Worm (Caenorhabditis elegans) whole organism, young adult: Measurements from ENCODE around the gene arrd-10.

Experiments
- B0019.2 ChIP-seq: fragments of 200-800 bp; sonication (Bioruptor generic); conservative IDR thresholded peaks from 2 replicates; pipeline ENCODE4 v1.3.6; 2022; ENCODE audit warnings: missing genetic modification reagents, missing genetic modification characterization, missing compliant biosample characterization
- C06A6.2 ChIP-seq: fragments of 200-800 bp; sonication (Bioruptor generic); conservative IDR thresholded peaks from 2 replicates; pipeline ENCODE4 v1.3.6; 2022; ENCODE audit warnings: missing genetic modification characterization, missing compliant biosample characterization
- D2030.7 ChIP-seq: fragments of 200-800 bp; sonication (Bioruptor generic); IDR thresholded peaks from 2 replicates; pipeline ENCODE4 v1.3.6; 2022; ENCODE audit warnings: missing genetic modification reagents, missing genetic modification characterization, missing compliant biosample characterization
- F49E8.2 ChIP-seq: sonication (generic microtip); optimal IDR thresholded peaks from 3 replicates; lab custom pipeline; 2017; ENCODE audit warnings: missing genetic modification characterization, mild to moderate bottlenecking, missing compliant biosample characterization, antibody characterized with exemption, moderate library complexity; ENCODE audit not compliant: insufficient read depth
- F52B5.7 ChIP-seq: sonication (generic microtip); optimal IDR thresholded peaks from 2 replicates; lab custom pipeline; 2016; ENCODE audit warnings: mild to moderate bottlenecking, missing genetic modification characterization, missing compliant biosample characterization
- F55B11.4 ChIP-seq: sonication (generic microtip); optimal IDR thresholded peaks from 2 replicates; lab custom pipeline; 2016; ENCODE audit warnings: missing compliant biosample characterization, missing genetic modification characterization, borderline replicate concordance; ENCODE audit not compliant: insufficient read depth
- K11D2.4 ChIP-seq: fragments of 200-800 bp; sonication (Bioruptor generic); IDR thresholded peaks from 2 replicates; pipeline ENCODE4 v1.3.6; 2022; ENCODE audit warnings: missing genetic modification reagents, missing genetic modification characterization, missing compliant biosample characterization
- K12H6.12 ChIP-seq: fragments of 200-800 bp; sonication (Bioruptor generic); optimal IDR thresholded peaks from 2 replicates; lab custom pipeline; 2018; ENCODE audit warnings: mild to moderate bottlenecking, missing genetic modification characterization, missing compliant biosample characterization
- akir-1 ChIP-seq: fragments of 200-800 bp; sonication (Bioruptor generic); optimal IDR thresholded peaks from 2 replicates; lab custom pipeline; 2018; ENCODE audit warnings: mild to moderate bottlenecking, missing genetic modification characterization, moderate library complexity, missing compliant biosample characterization
- atf-7 ChIP-seq: sonication (generic microtip); optimal IDR thresholded peaks from 2 replicates; lab custom pipeline; 2017; ENCODE audit warnings: mild to moderate bottlenecking, missing genetic modification characterization, missing compliant biosample characterization
- athp-1 ChIP-seq: sonication (generic microtip); optimal IDR thresholded peaks from 2 replicates; lab custom pipeline; 2017; ENCODE audit warnings: mild to moderate bottlenecking, missing genetic modification characterization, missing compliant biosample characterization
- attf-3 ChIP-seq: fragments of 200-800 bp; sonication (Bioruptor generic); conservative IDR thresholded peaks from 2 replicates; pipeline ENCODE4 v1.3.6; 2022; ENCODE audit warnings: missing genetic modification reagents, missing genetic modification characterization, missing compliant biosample characterization
- cebp-1 ChIP-seq, 2 experiments: fragments of 200-800 bp in 1 of 2; sonication (Bioruptor generic) in 1 of 2; sonication (generic microtip) in 1 of 2; IDR thresholded peaks in 1 of 2; optimal IDR thresholded peaks in 1 of 2; 2 replicates each; pipeline versions ENCODE4 v1.3.6 to Lab custom; 2017 to 2022; ENCODE audit warnings: missing compliant biosample characterization in 2 of 2, missing genetic modification characterization in 2 of 2, mild to moderate bottlenecking in 1 of 2, missing genetic modification reagents in 1 of 2, moderate library complexity in 1 of 2
- ceh-58 ChIP-seq: fragments of 200-800 bp; sonication (Bioruptor generic); IDR thresholded peaks from 2 replicates; pipeline ENCODE4 v1.3.6; 2022; ENCODE audit warnings: missing genetic modification characterization, missing compliant biosample characterization
- ceh-79 ChIP-seq: sonication (generic microtip); optimal IDR thresholded peaks from 2 replicates; lab custom pipeline; 2017; ENCODE audit warnings: mild to moderate bottlenecking, missing genetic modification characterization, missing compliant biosample characterization
- ceh-91 ChIP-seq: fragments of 200-800 bp; sonication (Bioruptor generic); IDR thresholded peaks from 2 replicates; pipeline ENCODE4 v1.3.6; 2022; ENCODE audit warnings: missing genetic modification reagents, missing genetic modification characterization, missing compliant biosample characterization
- dpff-1 ChIP-seq: sonication (generic microtip); optimal IDR thresholded peaks from 2 replicates; lab custom pipeline; 2017; ENCODE audit warnings: mild to moderate bottlenecking, missing genetic modification characterization, missing compliant biosample characterization
- egl-18 ChIP-seq: fragments of 200-800 bp; sonication (Bioruptor generic); IDR thresholded peaks from 2 replicates; pipeline ENCODE4 v1.3.6; 2022; ENCODE audit warnings: missing genetic modification reagents, missing genetic modification characterization, missing compliant biosample characterization
- egrh-3 ChIP-seq: fragments of 200-800 bp; sonication (Bioruptor generic); IDR thresholded peaks from 2 replicates; pipeline ENCODE4 v1.3.6; 2022; ENCODE audit warnings: missing genetic modification reagents, missing genetic modification characterization, missing compliant biosample characterization
- ets-4 ChIP-seq: fragments of 200-800 bp; sonication (Bioruptor generic); optimal IDR thresholded peaks from 2 replicates; lab custom pipeline; 2018; ENCODE audit warnings: mild to moderate bottlenecking, missing genetic modification characterization, missing compliant biosample characterization
- fkh-3 ChIP-seq: sonication (generic microtip); optimal IDR thresholded peaks from 2 replicates; lab custom pipeline; 2016; ENCODE audit warnings: mild to moderate bottlenecking, missing genetic modification characterization, missing compliant biosample characterization
- hlh-26 ChIP-seq: fragments of 200-800 bp; sonication (Bioruptor generic); conservative IDR thresholded peaks from 2 replicates; pipeline ENCODE4 v1.3.6; 2022; ENCODE audit warnings: missing genetic modification reagents, missing genetic modification characterization, missing compliant biosample characterization
- hmg-1.2 ChIP-seq: fragments of 200-800 bp; sonication (Bioruptor generic); IDR thresholded peaks from 2 replicates; pipeline ENCODE4 v1.3.6; 2022; ENCODE audit warnings: missing genetic modification reagents, missing genetic modification characterization, missing compliant biosample characterization
- hrde-1 ChIP-seq: sonication (generic microtip); optimal IDR thresholded peaks from 2 replicates; lab custom pipeline; 2016; ENCODE audit warnings: missing genetic modification characterization, mild to moderate bottlenecking, missing compliant biosample characterization, moderate library complexity, missing genotype, missing genetic modification reagents, borderline replicate concordance
- lin-26 ChIP-seq: fragments of 200-800 bp; sonication (Bioruptor generic); IDR thresholded peaks from 2 replicates; pipeline ENCODE4 v1.3.6; 2022; ENCODE audit warnings: missing genetic modification reagents, missing genetic modification characterization, missing compliant biosample characterization
- lin-35 ChIP-seq, 3 experiments: fragments of 150-350 bp in 2 of 3; sonication (generic microtip) in 1 of 3; optimal IDR thresholded peaks; 2 replicates each; lab custom pipeline; 2014 to 2018; ENCODE audit warnings: missing biosample characterization in 3 of 3, missing genetic modification characterization in 3 of 3, missing genetic modification reagents in 3 of 3
- madf-3 ChIP-seq: fragments of 200-800 bp; sonication (Bioruptor generic); IDR thresholded peaks from 2 replicates; pipeline ENCODE4 v1.3.6; 2022; ENCODE audit warnings: missing genetic modification reagents, missing genetic modification characterization, missing compliant biosample characterization
- madf-6 ChIP-seq: fragments of 200-800 bp; sonication (Bioruptor generic); IDR thresholded peaks from 2 replicates; pipeline ENCODE4 v1.3.6; 2022; ENCODE audit warnings: missing genetic modification reagents, missing genetic modification characterization, missing compliant biosample characterization
- mcd-1 ChIP-seq: fragments of 200-800 bp; sonication (Bioruptor generic); IDR thresholded peaks from 2 replicates; pipeline ENCODE4 v1.3.6; 2022; ENCODE audit warnings: missing genetic modification reagents, missing genetic modification characterization, missing compliant biosample characterization
- mes-4 ChIP-seq: sonication (generic microtip); optimal IDR thresholded peaks from 2 replicates; lab custom pipeline; 2016; ENCODE audit warnings: missing genotype, missing genetic modification characterization, missing compliant biosample characterization
- mxl-1 ChIP-seq: sonication (generic microtip); optimal IDR thresholded peaks from 2 replicates; lab custom pipeline; 2016; ENCODE audit warnings: missing genetic modification characterization, missing compliant biosample characterization
- nfya-1 ChIP-seq: sonication (generic microtip); optimal IDR thresholded peaks from 2 replicates; lab custom pipeline; 2017; ENCODE audit warnings: antibody characterized with exemption, missing compliant biosample characterization, missing genetic modification characterization, borderline replicate concordance; ENCODE audit not compliant: insufficient read depth
- nhr-179 ChIP-seq: sonication (generic microtip); optimal IDR thresholded peaks from 2 replicates; lab custom pipeline; 2016; ENCODE audit warnings: mild to moderate bottlenecking, missing genetic modification characterization, missing compliant biosample characterization
- nhr-27 ChIP-seq: fragments of 200-800 bp; sonication (Bioruptor generic); optimal IDR thresholded peaks from 2 replicates; lab custom pipeline; 2018; ENCODE audit warnings: mild to moderate bottlenecking, missing genetic modification characterization, moderate library complexity, missing compliant biosample characterization
- nhr-80 ChIP-seq: sonication (generic microtip); optimal IDR thresholded peaks from 2 replicates; lab custom pipeline; 2016; ENCODE audit warnings: missing genetic modification characterization, missing compliant biosample characterization
- nhr-90 ChIP-seq: sonication (generic microtip); optimal IDR thresholded peaks from 2 replicates; lab custom pipeline; 2016; ENCODE audit warnings: missing genotype, mild to moderate bottlenecking, missing genetic modification characterization, missing compliant biosample characterization
- pha-4 ChIP-seq: fragments of 150-350 bp; sonication (generic microtip); optimal IDR thresholded peaks from 2 replicates; lab custom pipeline; 2014; ENCODE audit warnings: missing biosample characterization, missing genetic modification reagents, missing genetic modification characterization
- repo-1 ChIP-seq: sonication (generic microtip); optimal IDR thresholded peaks from 2 replicates; lab custom pipeline; 2017; ENCODE audit warnings: mild to moderate bottlenecking, missing genetic modification characterization, missing compliant biosample characterization
- sea-2 ChIP-seq: fragments of 200-800 bp; sonication (Bioruptor generic); IDR thresholded peaks from 2 replicates; pipeline ENCODE4 v1.3.6; 2022; ENCODE audit warnings: missing genetic modification characterization, missing compliant biosample characterization
- snpc-1.1 ChIP-seq: sonication (generic microtip); optimal IDR thresholded peaks from 2 replicates; lab custom pipeline; 2017; ENCODE audit warnings: missing genetic modification characterization, mild to moderate bottlenecking, missing compliant biosample characterization, antibody characterized with exemption, moderate library complexity, missing genotype, missing genetic modification reagents; ENCODE audit not compliant: insufficient read depth
- snpc-1.3 ChIP-seq: sonication (generic microtip); optimal IDR thresholded peaks from 2 replicates; lab custom pipeline; 2017; ENCODE audit warnings: missing genetic modification characterization, mild to moderate bottlenecking, missing compliant biosample characterization, antibody characterized with exemption, moderate library complexity, missing genotype, missing genetic modification reagents; ENCODE audit not compliant: insufficient read depth
- tbp1 ChIP-seq: fragments of 200-800 bp; sonication (Bioruptor generic); optimal IDR thresholded peaks from 2 replicates; lab custom pipeline; 2018; ENCODE audit warnings: mild to moderate bottlenecking, missing genetic modification characterization, missing compliant biosample characterization
- tbx-9 ChIP-seq: sonication (generic microtip); optimal IDR thresholded peaks from 2 replicates; lab custom pipeline; 2016; ENCODE audit warnings: borderline replicate concordance, missing genetic modification characterization, inconsistent platforms, missing compliant biosample characterization
- zfh-2 ChIP-seq: fragments of 200-800 bp; sonication (Bioruptor generic); conservative IDR thresholded peaks from 2 replicates; pipeline ENCODE4 v1.3.6; 2022; ENCODE audit warnings: missing genetic modification reagents, missing genetic modification characterization, missing compliant biosample characterization
- zim-3 ChIP-seq: sonication (generic microtip); optimal IDR thresholded peaks from 2 replicates; lab custom pipeline; 2017; ENCODE audit warnings: mild to moderate bottlenecking, missing genetic modification characterization, moderate library complexity, missing compliant biosample characterization
- ztf-22 ChIP-seq: fragments of 200-800 bp; sonication (Bioruptor generic); optimal IDR thresholded peaks from 2 replicates; lab custom pipeline; 2018; ENCODE audit warnings: mild to moderate bottlenecking, missing genetic modification characterization, moderate library complexity, missing compliant biosample characterization
- ztf-28 ChIP-seq: fragments of 200-800 bp; sonication (Bioruptor generic); IDR thresholded peaks from 2 replicates; pipeline ENCODE4 v1.3.6; 2022; ENCODE audit warnings: missing genetic modification reagents, missing genetic modification characterization, missing compliant biosample characterization
- ztf-6 ChIP-seq: fragments of 200-800 bp; sonication (Bioruptor generic); IDR thresholded peaks from 2 replicates; pipeline ENCODE4 v1.3.6; 2022; ENCODE audit warnings: missing genetic modification reagents, missing genetic modification characterization, missing compliant biosample characterization

The arrd-10 gene

ce11 chrII:12923225-12923624 lies 16.7 kb upstream of the arrd-10 start (continued):
- no peak for TF ChIP-seq mcd-1
- TF ChIP-seq B0019.2 (GFP tag; lab: Robert Waterston, UW), result no peak
- TF ChIP-seq sea-2 (GFP tag; lab: Robert Waterston, UW), result no peak
- no peak for TF ChIP-seq akir-1 (GFP tag; lab: Kevin White, UChicago)
- TF ChIP-seq hrde-1 (tag; lab: Kevin White, UChicago), result peak; percentile 91
- no peak for TF ChIP-seq lin-35 (GFP tag; optimal IDR thresholded peaks at IDR 0.05; lab: Kevin White, UChicago)
- no peak for TF ChIP-seq lin-26
- TF ChIP-seq tbp1 (GFP tag; lab: Kevin White, UChicago), result no peak
- no peak for TF ChIP-seq fkh-3 (tag; lab: Kevin White, UChicago)
- no peak for TF ChIP-seq egrh-3
- no peak for TF ChIP-seq atf-7 (tag; lab: Kevin White, UChicago)
- no peak for TF ChIP-seq zim-3 (tag; lab: Kevin White, UChicago)
- TF ChIP-seq madf-3 (GFP tag; lab: Robert Waterston, UW), result no peak
- TF ChIP-seq nhr-90 (tag; lab: Kevin White, UChicago), result no peak
- peak; percentile 53 for TF ChIP-seq athp-1 (tag; lab: Kevin White, UChicago)
- TF ChIP-seq hmg-1.2 (GFP tag; lab: Robert Waterston, UW), result no peak
- TF ChIP-seq ceh-58 (GFP tag; lab: Robert Waterston, UW), result no peak
- no peak for TF ChIP-seq cebp-1 (GFP tag; IDR thresholded peaks at IDR 0.05; lab: Robert Waterston, UW)
- no peak for TF ChIP-seq cebp-1 (tag; optimal IDR thresholded peaks at IDR 0.05; lab: Kevin White, UChicago)
- TF ChIP-seq dpff-1 (tag; lab: Kevin White, UChicago), result no peak
- TF ChIP-seq hlh-26 (GFP tag; lab: Robert Waterston, UW), result no peak
- no peak for TF ChIP-seq K11D2.4
- TF ChIP-seq ceh-91 (GFP tag; lab: Robert Waterston, UW), result no peak
- no peak for TF ChIP-seq nfya-1 (tag; lab: Kevin White, UChicago)
- TF ChIP-seq F55B11.4 (tag; lab: Kevin White, UChicago), result no peak
- TF ChIP-seq F52B5.7 (tag; lab: Kevin White, UChicago), result no peak
- no peak for TF ChIP-seq ztf-6 (GFP tag; lab: Robert Waterston, UW)
- no peak for TF ChIP-seq nhr-27 (tag; lab: Kevin White, UChicago)
- TF ChIP-seq F49E8.2 (tag; lab: Kevin White, UChicago), result peak; percentile 78
- TF ChIP-seq C06A6.2 (GFP tag; lab: Robert Waterston, UW), result no peak
- TF ChIP-seq madf-6 (GFP tag; lab: Robert Waterston, UW), result peak; percentile 69
- no peak for TF ChIP-seq zfh-2 (GFP tag; lab: Robert Waterston, UW)
- no peak for TF ChIP-seq K12H6.12 (tag; lab: Kevin White, UChicago)
- no peak for TF ChIP-seq ets-4
- TF ChIP-seq tbx-9 (tag; lab: Kevin White, UChicago), result no peak
- no peak for TF ChIP-seq mxl-1 (tag; lab: Kevin White, UChicago)
- no peak for TF ChIP-seq snpc-1.3 (tag; lab: Kevin White, UChicago)
- no peak for TF ChIP-seq ceh-79
- TF ChIP-seq pha-4, result no peak
- TF ChIP-seq ztf-28, result no peak
- TF ChIP-seq nhr-80 (tag; lab: Kevin White, UChicago), result no peak
- TF ChIP-seq egl-18 (GFP tag; lab: Robert Waterston, UW), result no peak
- TF ChIP-seq D2030.7 (GFP tag; lab: Robert Waterston, UW), result no peak
- TF ChIP-seq mes-4 (tag; lab: Kevin White, UChicago), result no peak
- TF ChIP-seq snpc-1.1 (tag; lab: Kevin White, UChicago), result peak; percentile 47
- TF ChIP-seq attf-3 (GFP tag; lab: Robert Waterston, UW), result no peak
- no peak for TF ChIP-seq nhr-179 (tag; lab: Kevin White, UChicago)
- no peak for TF ChIP-seq ztf-22 (GFP tag; lab: Kevin White, UChicago)
- peak; percentile 47 for TF ChIP-seq repo-1
